Fruit fly (Drosophila melanogaster): ENCODE results near the gene Fife.
A peak's percentile ranks its signal among the peaks of the same experiment; 100 is the strongest.

The Fife gene

dm6 chr3L:2743755-2744154 is 32.3 kb upstream of the Fife start:
- no peak for TF ChIP-seq OdsH (GFP tag; optimal IDR thresholded peaks at IDR 0.05)

dm6 chr3L:2739450-2739849 is 28.0 kb upstream of the Fife start, which contains the start of gene Acp62F:
Acp62F (plus strand) TSS chr3L:2739750.
- TF ChIP-seq salr (GFP tag; optimal IDR thresholded peaks at IDR 0.05) (no peak), eg (GFP tag; IDR thresholded peaks at IDR 0.05) (no peak)

DNA sequence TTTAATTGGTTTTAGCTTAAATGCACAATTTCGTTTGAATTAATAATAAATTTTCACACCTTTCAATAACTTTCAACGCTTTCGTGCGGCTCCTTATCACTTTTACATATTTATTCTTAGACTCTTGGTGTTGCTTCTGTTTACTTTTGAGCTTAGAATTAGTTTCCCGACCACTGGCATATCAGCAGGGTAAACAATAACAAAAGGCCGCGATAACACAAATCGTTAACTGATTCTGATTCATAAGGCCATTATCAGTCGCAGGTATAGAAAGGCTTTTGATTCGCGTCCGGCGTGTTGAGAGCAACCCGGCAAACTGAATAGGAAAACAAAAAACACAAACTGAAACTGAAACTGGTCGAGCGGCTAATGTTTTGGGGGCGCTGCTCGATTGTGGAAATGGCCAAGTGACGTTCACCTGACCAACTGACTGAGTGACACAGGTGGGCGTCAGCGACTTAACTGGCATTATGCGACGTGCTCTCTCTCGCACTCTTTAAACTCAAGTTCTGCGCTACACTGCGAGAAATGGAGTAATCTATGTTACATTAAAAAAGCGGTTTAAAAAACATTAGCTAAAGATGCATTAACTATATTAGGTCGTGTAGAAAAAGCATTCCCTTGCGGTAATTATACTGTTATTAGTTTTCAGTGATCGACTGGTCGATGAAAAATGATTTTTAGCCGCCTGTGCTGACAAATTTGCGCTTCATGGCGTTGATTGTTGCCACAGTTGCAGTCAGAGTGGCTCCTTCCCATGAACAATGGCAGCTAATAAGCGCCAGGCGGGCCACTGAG is 23.1 kb upstream of the Fife start:
- TF ChIP-seq CG8632 (GFP tag; optimal IDR thresholded peaks at IDR 0.05) (no peak), CG6163 (GFP tag; IDR thresholded peaks at IDR 0.05) (no peak), OdsH (GFP tag; optimal IDR thresholded peaks at IDR 0.05) (peak; percentile 50), CG7368 (GFP tag; optimal IDR thresholded peaks at IDR 0.05) (no peak), cyc (GFP tag; optimal IDR thresholded peaks at IDR 0.05) (no peak), CG8119 (GFP tag; IDR thresholded peaks at IDR 0.05) (peak; percentile 48; the same call in 2 of the 3 replicates), CG3032 (tag; optimal IDR thresholded peaks at IDR 0.05) (no peak), svp (GFP tag) (peak; percentile 61), CG6276 (GFP tag; optimal IDR thresholded peaks at IDR 0.05) (peak; percentile 17), CG11902 (GFP tag; optimal IDR thresholded peaks at IDR 0.05) (no peak), Gug (GFP tag; IDR thresholded peaks at IDR 0.05) (peak; percentile 46; the same call in 1 of the 2 replicates), spab (GFP tag; optimal IDR thresholded peaks at IDR 0.05) (no peak), CG3919 (GFP tag; optimal IDR thresholded peaks at IDR 0.05) (no peak), acj6 (GFP tag; optimal IDR thresholded peaks at IDR 0.05) (peak; percentile 4), CG6808 (GFP tag; optimal IDR thresholded peaks at IDR 0.05) (no peak), Hr4 (GFP tag; optimal IDR thresholded peaks at IDR 0.05) (peak; percentile 56), fd59A (GFP tag; optimal IDR thresholded peaks at IDR 0.05) (no peak), CG9139 (GFP tag; optimal IDR thresholded peaks at IDR 0.05) (no peak), CG10669 (GFP tag; optimal IDR thresholded peaks at IDR 0.05) (no peak), lz (GFP tag; optimal IDR thresholded peaks at IDR 0.05) (no peak), topi (GFP tag; optimal IDR thresholded peaks at IDR 0.05) (no peak), Ets21C (GFP tag; optimal IDR thresholded peaks at IDR 0.05) (no peak), fd85E (GFP tag; optimal IDR thresholded peaks at IDR 0.05) (no peak), esn (GFP tag; optimal IDR thresholded peaks at IDR 0.05) (no peak), CG6854 (GFP tag; optimal IDR thresholded peaks at IDR 0.05) (no peak), CG15336 (GFP tag; IDR thresholded peaks at IDR 0.05) (peak; percentile 67), Sox15 (GFP tag; optimal IDR thresholded peaks at IDR 0.05) (no peak), CG34406 (GFP tag; optimal IDR thresholded peaks at IDR 0.05) (no peak), Hr39 (GFP tag; optimal IDR thresholded peaks at IDR 0.05) (peak; percentile 13), CG8319 (GFP tag; optimal IDR thresholded peaks at IDR 0.05) (no peak), Eip93F (GFP tag; optimal IDR thresholded peaks at IDR 0.05) (no peak), Blimp-1 (GFP tag; optimal IDR thresholded peaks at IDR 0.05) (no peak), Sox14 (GFP tag; optimal IDR thresholded peaks at IDR 0.05) (peak; percentile 18), CG11762 (GFP tag; optimal IDR thresholded peaks at IDR 0.05; ENCODE audit: insufficient read depth) (no peak), CG10631 (GFP tag; optimal IDR thresholded peaks at IDR 0.05) (no peak), Met (GFP tag; optimal IDR thresholded peaks at IDR 0.05) (no peak), Eip78C (GFP tag) (peak; percentile 33), net (GFP tag; optimal IDR thresholded peaks at IDR 0.05) (no peak), CG16779 (tag; optimal IDR thresholded peaks at IDR 0.05) (no peak), eg (GFP tag; IDR thresholded peaks at IDR 0.05) (peak; percentile 61; the same call in 1 of the 3 replicates), Ets96B (tag; optimal IDR thresholded peaks at IDR 0.05) (no peak), CG32006 (GFP tag; optimal IDR thresholded peaks at IDR 0.05) (peak; percentile 66), dac (GFP tag; optimal IDR thresholded peaks at IDR 0.05) (no peak), dsx (GFP tag; optimal IDR thresholded peaks at IDR 0.05; ENCODE audit: poor library complexity, severe bottlenecking) (no peak), achi (GFP tag; optimal IDR thresholded peaks at IDR 0.05) (peak; percentile 35), Eip75B (GFP tag; optimal IDR thresholded peaks at IDR 0.05) (no peak)

Measured in whole organism, prepupa.